Worm (Caenorhabditis elegans) whole organism, early embryonic: Measurements from ENCODE around the gene cal-1.

Experiments used
- ama-1 ChIP-seq: fragments of 150-350 bp; optimal IDR thresholded peaks from 2 replicates; lab custom pipeline; 2014
- hmbx-1 ChIP-seq: sonication (generic microtip); optimal IDR thresholded peaks from 2 replicates; lab custom pipeline; 2016; ENCODE audit warnings: mild to moderate bottlenecking, missing genetic modification characterization, missing compliant biosample characterization

DNA sequence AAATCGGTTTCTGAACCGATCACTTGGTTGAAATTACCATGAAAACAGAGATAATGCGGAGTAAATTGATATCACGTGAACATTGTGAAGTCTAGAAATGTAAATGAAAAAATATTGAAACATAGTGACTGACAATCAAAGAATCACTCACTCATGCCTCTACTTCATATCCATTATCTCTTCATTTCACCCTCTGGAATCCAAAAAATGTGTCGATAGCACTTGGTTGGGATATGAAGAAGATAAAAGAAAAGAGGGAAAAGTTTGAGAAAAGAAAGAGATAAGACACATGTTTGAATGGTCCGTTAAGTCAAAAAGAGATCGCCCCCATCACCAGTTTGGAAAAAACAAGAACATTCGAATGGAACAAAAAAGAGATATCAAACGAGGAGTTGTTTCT lies 709 bp upstream of the cal-1 start:
- TF ChIP-seq ama-1 (lab: Kevin White, UChicago): no peak
- no peak for TF ChIP-seq hmbx-1
